Fruit fly (Drosophila melanogaster) whole organism, embryonic: ENCODE results near the gene Hat1.

ENCODE experiments used
- ATbp ChIP-seq: fragments of 200-800 bp; sonication (Bioruptor generic); optimal IDR thresholded peaks from 2 replicates; lab custom pipeline; 2017; ENCODE audit warnings: missing biosample characterization, mild to moderate bottlenecking, missing genetic modification characterization, missing genetic modification reagents
- Adf1 ChIP-seq: fragments of 200-800 bp; sonication (Bioruptor generic); IDR thresholded peaks from 2 replicates; pipeline ENCODE4 v1.3.6; 2022; ENCODE audit warnings: missing biosample characterization, missing genetic modification characterization
- CG1024 ChIP-seq: fragments of 200-800 bp; sonication (Bioruptor generic); IDR thresholded peaks from 2 replicates; pipeline ENCODE4 v1.3.6; 2022; ENCODE audit warnings: missing biosample characterization, missing genetic modification characterization
- CG11093 ChIP-seq: fragments of 200-800 bp; sonication (Bioruptor generic); IDR thresholded peaks from 3 replicates; pipeline ENCODE4 v1.3.6; 2022; ENCODE audit warnings: missing biosample characterization, missing genetic modification characterization
- CG11247 ChIP-seq: fragments of 200-800 bp; sonication (Bioruptor generic); IDR thresholded peaks from 2 replicates; pipeline ENCODE4 v1.3.6; 2022; ENCODE audit warnings: missing biosample characterization, missing genetic modification characterization
- CG11560 ChIP-seq: fragments of 200-800 bp; sonication (Bioruptor generic); IDR thresholded peaks from 3 replicates; pipeline ENCODE4 v1.3.6; 2022; ENCODE audit warnings: missing biosample characterization, missing genetic modification characterization
- CG11695 ChIP-seq: fragments of 200-800 bp; sonication (Bioruptor generic); IDR thresholded peaks from 3 replicates; pipeline ENCODE4 v1.3.6; 2022; ENCODE audit warnings: missing biosample characterization, missing genetic modification characterization
- CG12236 ChIP-seq: fragments of 200-800 bp; sonication (Bioruptor generic); optimal IDR thresholded peaks from 2 replicates; lab custom pipeline; 2016; ENCODE audit warnings: missing biosample characterization, missing genetic modification characterization
- CG13123 ChIP-seq: fragments of 200-800 bp; sonication (Bioruptor generic); optimal IDR thresholded peaks from 2 replicates; lab custom pipeline; 2016; ENCODE audit warnings: missing biosample characterization, missing genetic modification characterization
- CG14965 ChIP-seq: fragments of 200-800 bp; sonication (Bioruptor generic); optimal IDR thresholded peaks from 2 replicates; lab custom pipeline; 2016; ENCODE audit warnings: missing biosample characterization, missing genetic modification characterization, borderline replicate concordance
- CG15479 ChIP-seq: fragments of 200-800 bp; sonication (Bioruptor generic); optimal IDR thresholded peaks from 3 replicates; lab custom pipeline; 2019; ENCODE audit warnings: missing biosample characterization, mild to moderate bottlenecking, missing genetic modification characterization, moderate library complexity
- CG15514 ChIP-seq: fragments of 200-800 bp; sonication (Bioruptor generic); optimal IDR thresholded peaks from 3 replicates; lab custom pipeline; 2017; ENCODE audit warnings: missing biosample characterization, missing genetic modification characterization, mild to moderate bottlenecking, moderate library complexity, missing genetic modification reagents
- CG17612 ChIP-seq: fragments of 200-800 bp; sonication (Bioruptor generic); IDR thresholded peaks from 2 replicates; pipeline ENCODE4 v1.3.6; 2022; ENCODE audit warnings: missing biosample characterization, missing genetic modification characterization
- CG17802 ChIP-seq: fragments of 200-800 bp; sonication (Bioruptor generic); optimal IDR thresholded peaks from 2 replicates; lab custom pipeline; 2018; ENCODE audit warnings: missing biosample characterization, mild to moderate bottlenecking, missing genetic modification characterization, moderate library complexity
- CG2116 ChIP-seq: fragments of 200-800 bp; sonication (Bioruptor generic); optimal IDR thresholded peaks from 3 replicates; lab custom pipeline; 2018; ENCODE audit warnings: missing biosample characterization, mild to moderate bottlenecking, missing genetic modification characterization
- CG2712 ChIP-seq: fragments of 200-800 bp; optimal IDR thresholded peaks from 3 replicates; lab custom pipeline; 2019; ENCODE audit warnings: missing biosample characterization, mild to moderate bottlenecking, missing genetic modification characterization, moderate library complexity
- CG4730 ChIP-seq: fragments of 200-800 bp; sonication (Bioruptor generic); IDR thresholded peaks from 2 replicates; pipeline ENCODE4 v1.3.6; 2022; ENCODE audit warnings: missing biosample characterization, missing genetic modification characterization
- CG5953 ChIP-seq: fragments of 200-800 bp; sonication (Bioruptor generic); IDR thresholded peaks from 2 replicates; pipeline ENCODE4 v1.3.6; 2022; ENCODE audit warnings: missing biosample characterization, missing genetic modification characterization
- CG6765 ChIP-seq: fragments of 200-800 bp; sonication (Bioruptor generic); optimal IDR thresholded peaks from 3 replicates; lab custom pipeline; 2017; ENCODE audit warnings: missing biosample characterization, mild to moderate bottlenecking, missing genetic modification characterization
- Dad ChIP-seq: fragments of 200-800 bp; sonication (Bioruptor generic); optimal IDR thresholded peaks from 3 replicates; lab custom pipeline; 2016; ENCODE audit warnings: missing biosample characterization, missing genetic modification characterization
- Ets65A ChIP-seq: fragments of 200-800 bp; sonication (Bioruptor generic); peaks from one replicate; lab custom pipeline; 2016; ENCODE audit warnings: missing biosample characterization, missing genetic modification characterization
- Fer1 ChIP-seq: fragments of 200-800 bp; sonication (Bioruptor generic); optimal IDR thresholded peaks from 2 replicates; lab custom pipeline; 2017; ENCODE audit warnings: missing biosample characterization, mild to moderate bottlenecking, missing genetic modification characterization
- HLHmδ ChIP-seq: fragments of 200-800 bp; sonication (Bioruptor generic); optimal IDR thresholded peaks from 2 replicates; lab custom pipeline; 2018; ENCODE audit warnings: missing biosample characterization, mild to moderate bottlenecking, missing genetic modification characterization, moderate library complexity
- Hmx ChIP-seq: fragments of 200-800 bp; sonication (Bioruptor generic); optimal IDR thresholded peaks from 2 replicates; lab custom pipeline; 2016; ENCODE audit warnings: missing biosample characterization, missing genetic modification characterization
- Hr51 ChIP-seq, 2 experiments: fragments of 200-800 bp; sonication (Bioruptor generic); optimal IDR thresholded peaks; 2 replicates in 1 of 2; 3 replicates in 1 of 2; lab custom pipeline; 2016 to 2018; ENCODE audit warnings: missing biosample characterization in 2 of 2, missing genetic modification characterization in 2 of 2, mild to moderate bottlenecking in 1 of 2, moderate library complexity in 1 of 2
- Hr78 ChIP-seq, 2 experiments: fragments of 200-800 bp in 1 of 2; fragments of >200 bp in 1 of 2; sonication (Bioruptor generic) in 1 of 2; optimal IDR thresholded peaks; 2 replicates each; lab custom pipeline; 2017 to 2019; ENCODE audit warnings: missing biosample characterization in 2 of 2, missing genetic modification characterization in 2 of 2, mild to moderate bottlenecking in 1 of 2, moderate library complexity in 1 of 2
- Jarid2 ChIP-seq: fragments of 200-800 bp; sonication (Bioruptor generic); optimal IDR thresholded peaks from 3 replicates; lab custom pipeline; 2017; ENCODE audit warnings: mild to moderate bottlenecking, missing biosample characterization, missing genetic modification reagents, missing genetic modification characterization
- Lhr ChIP-seq: fragments of 200-800 bp; sonication (Bioruptor generic); optimal IDR thresholded peaks from 3 replicates; lab custom pipeline; 2017; ENCODE audit warnings: mild to moderate bottlenecking, missing biosample characterization, missing genetic modification reagents, missing genetic modification characterization
- Meics ChIP-seq: fragments of 200-800 bp; sonication (Bioruptor generic); optimal IDR thresholded peaks from 2 replicates; lab custom pipeline; 2017; ENCODE audit warnings: missing biosample characterization, mild to moderate bottlenecking, missing genetic modification characterization
- NC2α ChIP-seq: fragments of 200-800 bp; sonication (Bioruptor generic); optimal IDR thresholded peaks from 2 replicates; lab custom pipeline; 2016; ENCODE audit warnings: missing biosample characterization, missing genetic modification characterization
- Stat92E ChIP-seq, 3 experiments: fragments of >200 bp in 2 of 3; fragments of 200-800 bp in 1 of 3; sonication (Bioruptor generic) in 1 of 3; optimal IDR thresholded peaks; 2 replicates each; lab custom pipeline; 2017 to 2019; ENCODE audit warnings: missing biosample characterization in 3 of 3, missing genetic modification characterization in 3 of 3, mild to moderate bottlenecking in 1 of 3, moderate library complexity in 1 of 3
- caup ChIP-seq: fragments of 200-800 bp; sonication (Bioruptor generic); optimal IDR thresholded peaks from 3 replicates; lab custom pipeline; 2017; ENCODE audit warnings: missing biosample characterization, mild to moderate bottlenecking, missing genetic modification characterization, moderate library complexity; ENCODE audit not compliant: severe bottlenecking
- corto ChIP-seq: fragments of 200-800 bp; sonication (Bioruptor generic); optimal IDR thresholded peaks from 2 replicates; lab custom pipeline; 2016; ENCODE audit warnings: missing biosample characterization, mild to moderate bottlenecking, missing genetic modification characterization, moderate library complexity
- croc ChIP-seq: fragments of 200-800 bp; sonication (Bioruptor generic); conservative IDR thresholded peaks from 3 replicates; pipeline ENCODE4 v1.3.6; 2022; ENCODE audit warnings: missing biosample characterization, missing genetic modification characterization
- en ChIP-seq: fragments of 200-800 bp; sonication (Bioruptor generic); optimal IDR thresholded peaks from 2 replicates; lab custom pipeline; 2016; ENCODE audit warnings: missing biosample characterization, missing genetic modification characterization
- fd64A ChIP-seq: fragments of 200-800 bp; sonication (Bioruptor generic); optimal IDR thresholded peaks from 3 replicates; lab custom pipeline; 2018; ENCODE audit warnings: missing biosample characterization, mild to moderate bottlenecking, missing genetic modification characterization
- gcm ChIP-seq: fragments of 200-800 bp; sonication (Bioruptor generic); optimal IDR thresholded peaks from 2 replicates; lab custom pipeline; 2019; ENCODE audit warnings: missing biosample characterization, mild to moderate bottlenecking, missing genetic modification characterization, moderate library complexity
- hkb ChIP-seq, 2 experiments: fragments of 200-800 bp in 1 of 2; fragments of >200 bp in 1 of 2; sonication (Bioruptor generic) in 1 of 2; IDR thresholded peaks in 1 of 2; optimal IDR thresholded peaks in 1 of 2; 2 replicates each; pipeline versions ENCODE4 v1.3.6 to Lab custom; 2017 to 2022; ENCODE audit warnings: missing biosample characterization in 1 of 2, missing genetic modification characterization in 1 of 2
- insv ChIP-seq, 2 experiments: fragments of 200-800 bp; sonication (Bioruptor generic); optimal IDR thresholded peaks; 3 replicates each; lab custom pipeline; 2016 to 2018; ENCODE audit warnings: missing biosample characterization in 2 of 2, missing genetic modification characterization in 2 of 2
- lab ChIP-seq: fragments of 200-800 bp; sonication (Bioruptor generic); optimal IDR thresholded peaks from 3 replicates; lab custom pipeline; 2017; ENCODE audit warnings: missing biosample characterization, missing genetic modification characterization, mild to moderate bottlenecking, moderate library complexity, missing genetic modification reagents
- lmd ChIP-seq: fragments of 200-800 bp; sonication (Bioruptor generic); IDR thresholded peaks from 2 replicates; pipeline ENCODE4 v1.3.6; 2022; ENCODE audit warnings: missing biosample characterization, missing genetic modification characterization
- mam ChIP-seq: fragments of 200-800 bp; sonication (Bioruptor generic); optimal IDR thresholded peaks from 3 replicates; lab custom pipeline; 2016; ENCODE audit warnings: missing biosample characterization, missing genetic modification characterization
- mirr ChIP-seq: fragments of 200-800 bp; sonication (Bioruptor generic); optimal IDR thresholded peaks from 3 replicates; lab custom pipeline; 2018; ENCODE audit warnings: missing biosample characterization, mild to moderate bottlenecking, missing genetic modification characterization
- pfk ChIP-seq: fragments of 200-800 bp; sonication (Bioruptor generic); optimal IDR thresholded peaks from 2 replicates; lab custom pipeline; 2018; ENCODE audit warnings: missing biosample characterization, mild to moderate bottlenecking, missing genetic modification characterization, moderate library complexity
- psq ChIP-seq: fragments of 200-800 bp; sonication (Bioruptor generic); optimal IDR thresholded peaks from 2 replicates; lab custom pipeline; 2017; ENCODE audit warnings: missing biosample characterization, missing genetic modification characterization
- sd ChIP-seq: fragments of 200-800 bp; sonication (Bioruptor generic); optimal IDR thresholded peaks from 3 replicates; lab custom pipeline; 2018; ENCODE audit warnings: missing biosample characterization, mild to moderate bottlenecking, missing genetic modification characterization, moderate library complexity
- slou ChIP-seq: fragments of 200-800 bp; sonication (Bioruptor generic); optimal IDR thresholded peaks from 3 replicates; lab custom pipeline; 2016; ENCODE audit warnings: missing biosample characterization, missing genetic modification characterization
- ssp ChIP-seq: fragments of 200-800 bp; sonication (Bioruptor generic); IDR thresholded peaks from 2 replicates; pipeline ENCODE4 v1.3.6; 2022; ENCODE audit warnings: missing biosample characterization, missing genetic modification characterization
- vnd ChIP-seq: fragments of 200-800 bp; sonication (Bioruptor generic); IDR thresholded peaks from 3 replicates; pipeline ENCODE4 v1.3.6; 2022; ENCODE audit warnings: missing biosample characterization, missing genetic modification characterization; ENCODE audit not compliant: partially characterized antibody

The Hat1 gene

DNA sequence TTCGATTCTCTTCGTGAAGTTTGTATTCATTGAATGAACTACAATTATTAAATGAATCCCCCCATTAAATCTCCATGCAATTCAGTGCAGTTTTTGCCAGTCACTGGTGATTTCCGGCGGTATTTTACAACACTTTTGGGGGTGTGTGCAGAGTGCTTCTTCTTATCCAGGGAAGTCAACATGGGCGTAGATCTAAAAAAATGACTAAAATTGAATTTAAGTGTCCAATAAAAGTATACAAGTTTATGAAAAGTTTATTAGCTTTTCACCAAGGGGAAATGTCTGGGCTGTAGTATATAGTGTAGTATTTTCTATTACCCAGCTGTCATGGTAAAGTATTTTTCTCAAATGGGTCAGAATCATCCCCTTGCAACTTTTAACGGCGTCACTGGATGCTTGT, 2.3 kb upstream of the Hat1 start, which contains the start of gene Hpf1 (continued):
- TF ChIP-seq CG4730 (GFP tag; lab: Robert Waterston, UW) (peak; percentile 96), CG17612 (GFP tag; lab: Robert Waterston, UW) (peak; percentile 95), gcm (GFP tag; lab: Kevin White, UChicago) (peak; percentile 97), Hr51 (GFP tag; optimal IDR thresholded peaks at IDR 0.05; lab: Kevin White, UChicago) (peak; percentile 98), pfk (peak; percentile 51), Fer1 (GFP tag; lab: Kevin White, UChicago) (peak; percentile 99), lmd (peak; percentile 98), Hmx (peak; percentile 95), ATbp (GFP tag; lab: Kevin White, UChicago) (peak; percentile 95), croc (GFP tag; lab: Robert Waterston, UW) (peak; percentile 94), CG6765 (GFP tag; lab: Kevin White, UChicago) (peak; percentile 98), CG12236 (GFP tag; lab: Kevin White, UChicago) (peak; percentile 98), mam (GFP tag; lab: Kevin White, UChicago) (peak; percentile 99), CG14965 (GFP tag; lab: Kevin White, UChicago) (peak; percentile 88), CG15514 (peak; percentile 94), en (GFP tag; lab: Kevin White, UChicago) (peak; percentile 96), Ets65A (peak; percentile 100), corto (GFP tag; lab: Kevin White, UChicago) (peak; percentile 98), HLHmδ (GFP tag; lab: Kevin White, UChicago) (no peak), CG13123 (GFP tag; lab: Kevin White, UChicago) (peak; percentile 95), Dad (GFP tag; lab: Kevin White, UChicago) (peak; percentile 98), sd (tag; lab: Kevin White, UChicago) (peak; percentile 94), CG1024 (peak; percentile 89), CG11093 (GFP tag; lab: Robert Waterston, UW) (peak; percentile 98), caup (peak; percentile 98), psq (GFP tag; lab: Kevin White, UChicago) (peak; percentile 92), slou (GFP tag; lab: Kevin White, UChicago) (peak; percentile 96), Meics (GFP tag; lab: Kevin White, UChicago) (peak; percentile 99), insv (GFP tag; optimal IDR thresholded peaks at IDR 0.05; lab: Kevin White, UChicago) (peak; percentile 58 to 81), CG2712 (tag; lab: Kevin White, UChicago) (peak; percentile 98), CG5953 (GFP tag; lab: Robert Waterston, UW) (peak; percentile 93), NC2α (GFP tag; lab: Kevin White, UChicago) (peak; percentile 96), Adf1 (peak; percentile 84), CG11695 (peak; percentile 99), ssp (GFP tag; lab: Robert Waterston, UW) (peak; percentile 93), hkb (optimal IDR thresholded peaks at IDR 0.05; lab: Kevin White, UChicago) (no peak), hkb (GFP tag; IDR thresholded peaks at IDR 0.05; lab: Robert Waterston, UW) (peak; percentile 98), mirr (GFP tag; lab: Kevin White, UChicago) (peak; percentile 99), CG15479 (GFP tag; lab: Kevin White, UChicago) (peak; percentile 73), Jarid2 (GFP tag; lab: Kevin White, UChicago) (peak; percentile 84), CG11560 (tag; lab: Robert Waterston, UW) (peak; percentile 90), Lhr (GFP tag; lab: Kevin White, UChicago) (peak; percentile 93), CG2116 (GFP tag; lab: Kevin White, UChicago) (peak; percentile 84), fd64A (GFP tag; lab: Kevin White, UChicago) (peak; percentile 93), vnd (GFP tag; lab: Robert Waterston, UW) (no peak), CG17802 (tag; lab: Kevin White, UChicago) (peak; percentile 79), CG11247 (GFP tag; lab: Robert Waterston, UW) (peak; percentile 97), lab (GFP tag; lab: Kevin White, UChicago) (peak; percentile 99), Stat92E (GFP tag; optimal IDR thresholded peaks at IDR 0.05; lab: Kevin White, UChicago) (peak in 1 of 3 experiments; percentile 87), Hr78 (GFP tag; optimal IDR thresholded peaks at IDR 0.05; lab: Kevin White, UChicago) (no peak)
